Fruit fly (Drosophila melanogaster) whole organism: ENCODE results near the gene Ns1.

Source experiments
- CG8478 ChIP-seq: fragments of >200 bp; optimal IDR thresholded peaks from 2 replicates; lab custom pipeline; 2018; ENCODE audit warnings: inconsistent platforms
- Dll ChIP-seq: fragments of >200 bp; optimal IDR thresholded peaks from 2 replicates; lab custom pipeline; 2017
- EcR ChIP-seq, 2 experiments: fragments of >200 bp; optimal IDR thresholded peaks; 2 replicates each; lab custom pipeline; 2017; ENCODE audit warnings: missing biosample characterization in 2 of 2, missing genetic modification characterization in 2 of 2, missing genetic modification reagents in 2 of 2
- pan ChIP-seq: fragments of >200 bp; optimal IDR thresholded peaks from 2 replicates; lab custom pipeline; 2017
- psq ChIP-seq: fragments of >200 bp; optimal IDR thresholded peaks from 2 replicates; lab custom pipeline; 2017
- usp ChIP-seq: fragments of >200 bp; optimal IDR thresholded peaks from 2 replicates; lab custom pipeline; 2017; ENCODE audit warnings: missing biosample characterization, missing genetic modification characterization, mixed read lengths

DNA sequence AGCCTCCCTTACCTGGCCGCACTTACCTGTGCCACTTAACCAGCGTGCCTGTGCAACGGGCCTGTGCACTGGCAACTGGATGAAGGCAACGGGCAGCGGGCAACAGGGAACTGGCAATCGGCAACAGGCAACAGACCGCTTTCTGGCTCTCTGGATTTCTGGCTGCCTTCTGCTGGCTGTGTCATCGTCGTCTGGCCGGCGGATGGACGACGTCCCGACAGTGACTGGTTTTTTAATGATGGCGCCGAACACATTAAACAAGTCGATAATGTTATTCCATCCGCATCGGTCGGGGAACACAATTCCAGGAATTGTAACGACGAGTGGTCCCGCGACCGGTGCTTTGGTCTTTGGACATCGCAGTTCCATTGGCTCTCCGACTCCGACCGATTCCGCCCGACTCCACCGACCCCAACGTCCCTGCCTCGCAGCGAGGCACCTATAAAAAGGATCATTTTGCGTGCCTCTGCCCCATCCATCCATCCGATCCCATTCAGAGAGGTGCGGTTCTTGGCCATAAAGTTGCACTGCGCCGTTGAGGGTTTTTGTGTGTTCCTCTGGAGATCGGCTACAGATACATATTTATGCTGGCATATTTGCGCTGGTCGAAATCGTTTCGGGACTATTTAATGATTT lies 10.6 kb downstream of the Ns1 start:
- TF ChIP-seq pan (no peak), psq (lab: Kevin White, UChicago) (no peak), EcR (GFP tag; optimal IDR thresholded peaks at IDR 0.05; lab: Kevin White, UChicago) (no peak), CG8478 (lab: Kevin White, UChicago) (no peak), usp (no peak), Dll (peak; percentile 13)
